Fruit fly (Drosophila melanogaster) whole organism, wandering third instar larva: ENCODE results near the gene Nf-YA.
A peak's percentile ranks its signal among the peaks of the same experiment; 100 is the strongest.

Experiments used
- Abd-B ChIP-seq: fragments of >200 bp; optimal IDR thresholded peaks from 2 replicates; lab custom pipeline; 2017; ENCODE audit warnings: missing biosample characterization, missing genetic modification characterization
- CG32264 ChIP-seq: fragments of 200-800 bp; sonication (Bioruptor generic); optimal IDR thresholded peaks from 2 replicates; lab custom pipeline; 2016; ENCODE audit warnings: missing biosample characterization, missing genetic modification characterization
- CG9705 ChIP-seq: fragments of 200-800 bp; sonication (Bioruptor generic); optimal IDR thresholded peaks from 2 replicates; lab custom pipeline; 2018; ENCODE audit warnings: missing biosample characterization, mild to moderate bottlenecking, missing genetic modification characterization
- CrebA ChIP-seq: fragments of 200-800 bp; sonication (Bioruptor generic); optimal IDR thresholded peaks from 2 replicates; lab custom pipeline; 2016; ENCODE audit warnings: missing biosample characterization, mild to moderate bottlenecking, missing genetic modification characterization, borderline replicate concordance
- Dfd ChIP-seq: fragments of >200 bp; optimal IDR thresholded peaks from 2 replicates; lab custom pipeline; 2017; ENCODE audit warnings: missing biosample characterization, missing genetic modification characterization
- Dif ChIP-seq: fragments of 200-275, 200-300 bp; sonication (Bioruptor generic); optimal IDR thresholded peaks from 2 replicates; lab custom pipeline; 2018; ENCODE audit warnings: missing biosample characterization, missing genetic modification characterization; ENCODE audit not compliant: partially characterized antibody
- Hnf4 ChIP-seq: fragments of 200-800 bp; sonication (Bioruptor generic); optimal IDR thresholded peaks from 2 replicates; lab custom pipeline; 2016; ENCODE audit warnings: missing biosample characterization, mild to moderate bottlenecking, missing genetic modification characterization
- Hr83 ChIP-seq: fragments of 200-300 bp; sonication (Bioruptor generic); optimal IDR thresholded peaks from 2 replicates; lab custom pipeline; 2016; ENCODE audit warnings: missing biosample characterization, mild to moderate bottlenecking, missing genetic modification characterization, moderate library complexity; ENCODE audit not compliant: poor library complexity, severe bottlenecking
- Jra ChIP-seq: sonication (Bioruptor generic); optimal IDR thresholded peaks from 2 replicates; lab custom pipeline; 2016; ENCODE audit warnings: missing biosample characterization, missing genetic modification characterization
- Mio ChIP-seq: sonication (Bioruptor generic); optimal IDR thresholded peaks from 2 replicates; lab custom pipeline; 2016; ENCODE audit warnings: missing biosample characterization, missing genetic modification characterization
- Myc ChIP-seq: fragments of >200 bp; optimal IDR thresholded peaks from 2 replicates; lab custom pipeline; 2017
- N ChIP-seq: fragments of >200 bp; optimal IDR thresholded peaks from 2 replicates; lab custom pipeline; 2018; ENCODE audit warnings: missing biosample characterization, missing external identifiers, missing genetic modification characterization
- OdsH ChIP-seq: fragments of 200-800 bp; sonication (Bioruptor generic); optimal IDR thresholded peaks from 2 replicates; lab custom pipeline; 2016; ENCODE audit warnings: missing biosample characterization, mild to moderate bottlenecking, missing genetic modification characterization
- Rel ChIP-seq, 2 experiments: fragments of 200-800 bp; sonication (Bioruptor generic) in 1 of 2; optimal IDR thresholded peaks; 2 replicates in 1 of 2; 3 replicates in 1 of 2; lab custom pipeline; 2016 to 2019; ENCODE audit warnings: mild to moderate bottlenecking in 2 of 2, missing biosample characterization in 2 of 2, missing genetic modification characterization in 2 of 2, moderate library complexity in 1 of 2
- Sp1 ChIP-seq: fragments of 200-800 bp; sonication (Bioruptor generic); optimal IDR thresholded peaks from 3 replicates; lab custom pipeline; 2019; ENCODE audit warnings: missing biosample characterization, mild to moderate bottlenecking, missing genetic modification characterization, moderate library complexity
- br ChIP-seq: fragments of 200-800 bp; sonication (Bioruptor generic); optimal IDR thresholded peaks from 2 replicates; lab custom pipeline; 2016; ENCODE audit warnings: missing biosample characterization, missing genetic modification characterization
- brk ChIP-seq: fragments of 200-800 bp; sonication (Bioruptor generic); optimal IDR thresholded peaks from 2 replicates; lab custom pipeline; 2016; ENCODE audit warnings: missing biosample characterization, mild to moderate bottlenecking, missing genetic modification characterization
- dl ChIP-seq, 2 experiments: fragments of 175-275, 200-275 bp in 1 of 2; fragments of 200-275 bp in 1 of 2; sonication (Bioruptor generic); optimal IDR thresholded peaks; lab custom pipeline; 2018; ENCODE audit warnings: mild to moderate bottlenecking in 2 of 2, missing biosample characterization in 2 of 2, missing genetic modification characterization in 2 of 2, moderate library complexity in 2 of 2; ENCODE audit not compliant: partially characterized antibody in 2 of 2, insufficient read depth in 1 of 2
- dmrt93B ChIP-seq: fragments of 200-800 bp; sonication (Bioruptor generic); optimal IDR thresholded peaks from 2 replicates; lab custom pipeline; 2018; ENCODE audit warnings: missing biosample characterization, mild to moderate bottlenecking, missing genetic modification characterization
- dsf ChIP-seq: sonication (Bioruptor generic); optimal IDR thresholded peaks from 2 replicates; lab custom pipeline; 2016; ENCODE audit warnings: missing biosample characterization, missing genetic modification characterization, borderline replicate concordance
- ey ChIP-seq: fragments of 200-800 bp; sonication (Bioruptor generic); optimal IDR thresholded peaks from 2 replicates; lab custom pipeline; 2016; ENCODE audit warnings: missing biosample characterization, missing genetic modification characterization
- foxo ChIP-seq, 2 experiments: fragments of 200-800 bp; sonication (Bioruptor generic); optimal IDR thresholded peaks; 2 replicates in 1 of 2; 3 replicates in 1 of 2; lab custom pipeline; 2016 to 2017; ENCODE audit warnings: missing biosample characterization in 2 of 2, missing genetic modification characterization in 2 of 2
- fru ChIP-seq: fragments of 200-800 bp; sonication (Bioruptor generic); optimal IDR thresholded peaks from 3 replicates; lab custom pipeline; 2016; ENCODE audit warnings: missing biosample characterization, mild to moderate bottlenecking, missing genetic modification characterization
- h ChIP-seq: fragments of 200-800 bp; sonication (Bioruptor generic); optimal IDR thresholded peaks from 3 replicates; lab custom pipeline; 2016; ENCODE audit warnings: missing biosample characterization, mild to moderate bottlenecking, missing genetic modification characterization
- jim ChIP-seq: fragments of 175-275, 200-325 bp; sonication (Bioruptor generic); optimal IDR thresholded peaks from 2 replicates; lab custom pipeline; 2016; ENCODE audit warnings: missing biosample characterization, mild to moderate bottlenecking, missing genetic modification characterization
- lola ChIP-seq: fragments of >200 bp; optimal IDR thresholded peaks from 2 replicates; lab custom pipeline; 2017; ENCODE audit warnings: missing biosample characterization, missing genetic modification characterization
- pan ChIP-seq: fragments of >200 bp; optimal IDR thresholded peaks from 2 replicates; lab custom pipeline; 2017
- psq ChIP-seq: fragments of 200-800 bp; sonication (Bioruptor generic); optimal IDR thresholded peaks from 3 replicates; lab custom pipeline; 2017; ENCODE audit warnings: missing biosample characterization, mild to moderate bottlenecking, missing genetic modification characterization, moderate library complexity
- rgr ChIP-seq: fragments of 200-800 bp; sonication (Bioruptor generic); optimal IDR thresholded peaks from 3 replicates; lab custom pipeline; 2016; ENCODE audit warnings: missing biosample characterization, mild to moderate bottlenecking, missing genetic modification characterization
- sage ChIP-seq: fragments of 200-800 bp; sonication (Bioruptor generic); optimal IDR thresholded peaks from 2 replicates; lab custom pipeline; 2016; ENCODE audit warnings: missing biosample characterization, mild to moderate bottlenecking, missing genetic modification characterization
- sv ChIP-seq: fragments of 200-800 bp; sonication (Bioruptor generic); optimal IDR thresholded peaks from 3 replicates; lab custom pipeline; 2016; ENCODE audit warnings: missing biosample characterization, missing genetic modification characterization
- tai ChIP-seq: sonication (Bioruptor generic); optimal IDR thresholded peaks from 2 replicates; lab custom pipeline; 2016; ENCODE audit warnings: missing biosample characterization, missing genetic modification characterization
- woc ChIP-seq: sonication (Bioruptor generic); optimal IDR thresholded peaks from 2 replicates; lab custom pipeline; 2016; ENCODE audit warnings: missing biosample characterization, mild to moderate bottlenecking, missing genetic modification characterization

The Nf-YA gene

dm6 chr3L:9401354-9402156 lies 40.5 kb downstream of the Nf-YA start:
- TF ChIP-seq psq (peak; percentile 57), dl (GFP tag; optimal IDR thresholded peaks at IDR 0.05; lab: Kevin White, UChicago; ENCODE audit: insufficient read depth in 1 of 2, partially characterized antibody in 2 of 2) (peak; percentile 66 to 89), fru (GFP tag; lab: Kevin White, UChicago) (peak; percentile 73), Dif (peak; percentile 92), Jra (GFP tag; lab: Kevin White, UChicago) (peak; percentile 16), sage (GFP tag; lab: Kevin White, UChicago) (peak; percentile 17), woc (GFP tag; lab: Kevin White, UChicago) (no peak), CG32264 (GFP tag; lab: Kevin White, UChicago) (no peak), CrebA (GFP tag; lab: Kevin White, UChicago) (peak; percentile 66)

DNA sequence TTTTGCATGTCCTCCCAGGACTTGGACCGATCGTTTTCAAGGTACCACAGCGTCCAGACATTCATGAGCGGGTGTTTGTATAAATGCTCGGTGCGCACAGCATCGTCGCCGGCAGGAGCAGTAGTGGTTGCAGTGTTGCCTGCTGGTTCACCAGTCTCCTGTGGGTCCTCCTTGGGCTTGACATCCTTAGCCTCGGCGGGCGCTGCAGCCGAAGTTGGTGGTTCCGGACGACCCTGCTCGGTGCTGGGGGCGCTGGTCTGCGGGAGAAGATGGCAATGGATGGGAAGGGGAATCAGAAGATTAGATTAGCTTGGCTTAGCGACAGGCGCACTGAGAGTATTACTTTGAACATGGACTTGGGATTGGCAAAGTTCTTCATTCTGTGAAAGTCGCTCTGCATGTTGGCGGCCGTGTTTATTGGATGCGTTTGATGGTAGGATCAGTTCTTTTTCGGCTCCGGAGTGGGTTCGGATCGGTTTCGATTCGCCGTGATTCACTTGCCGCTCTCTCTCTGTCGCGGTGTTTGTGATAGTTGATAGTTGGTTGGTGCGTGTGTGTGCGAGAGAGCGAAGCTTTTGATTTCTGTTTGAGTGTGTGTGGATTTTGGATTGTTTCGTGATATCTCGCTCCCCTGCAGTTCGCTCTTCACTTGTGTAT lies 41.2 kb downstream of the Nf-YA start:
- TF ChIP-seq lola (GFP tag; lab: Kevin White, UChicago) (no peak), sv (no peak), fru (GFP tag; lab: Kevin White, UChicago) (no peak), tai (GFP tag; lab: Kevin White, UChicago) (no peak), Hr83 (GFP tag; lab: Kevin White, UChicago) (no peak), Abd-B (GFP tag; lab: Kevin White, UChicago) (no peak), OdsH (GFP tag; lab: Kevin White, UChicago) (no peak), br (GFP tag; lab: Kevin White, UChicago) (no peak), sage (GFP tag; lab: Kevin White, UChicago) (no peak)

DNA sequence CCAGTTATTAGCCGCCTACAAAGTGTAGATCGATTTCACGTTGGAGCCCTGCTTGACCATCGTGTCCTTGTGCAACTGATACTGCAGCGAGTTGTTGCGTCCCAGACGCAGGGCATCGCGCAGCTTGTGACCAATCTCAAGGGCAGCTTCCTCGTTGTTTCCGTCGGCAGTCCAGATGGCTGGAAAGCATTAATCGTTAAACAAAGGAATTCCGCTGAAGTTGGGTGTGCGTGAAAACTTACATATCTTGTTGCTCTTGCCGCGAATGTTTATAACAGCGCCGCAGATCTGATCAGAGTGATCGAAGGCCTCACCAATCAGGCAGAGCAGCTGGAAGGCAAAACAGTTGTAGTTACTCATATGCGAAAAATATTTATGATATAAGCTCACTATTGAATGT lies 42.2 kb downstream of the Nf-YA start:
- TF ChIP-seq Hnf4 (GFP tag; lab: Kevin White, UChicago) (no peak), Jra (GFP tag; lab: Kevin White, UChicago) (no peak), Abd-B (GFP tag; lab: Kevin White, UChicago) (no peak), br (GFP tag; lab: Kevin White, UChicago) (no peak), ey (GFP tag; lab: Kevin White, UChicago) (no peak), tai (GFP tag; lab: Kevin White, UChicago) (no peak), foxo (GFP tag; optimal IDR thresholded peaks at IDR 0.05; lab: Kevin White, UChicago) (no peak), CG9705 (GFP tag; lab: Kevin White, UChicago) (no peak), pan (no peak), Dif (no peak), Dfd (GFP tag; lab: Kevin White, UChicago) (no peak), Sp1 (GFP tag; lab: Kevin White, UChicago) (no peak), dl (GFP tag; optimal IDR thresholded peaks at IDR 0.05; lab: Kevin White, UChicago; ENCODE audit: insufficient read depth in 1 of 2, partially characterized antibody in 2 of 2) (no peak), brk (GFP tag; lab: Kevin White, UChicago) (no peak), Rel (GFP tag; optimal IDR thresholded peaks at IDR 0.05; lab: Kevin White, UChicago) (no peak), Rel (tag; optimal IDR thresholded peaks at IDR 0.05; lab: Kevin White, UChicago) (no peak), sage (GFP tag; lab: Kevin White, UChicago) (no peak), psq (no peak), dmrt93B (GFP tag; lab: Kevin White, UChicago) (no peak), woc (GFP tag; lab: Kevin White, UChicago) (no peak), Myc (no peak)

dm6 chr3L:9399013-9399750 lies 42.9 kb downstream of the Nf-YA start, which contains the start of gene CG4080:
Gene CG4080, minus strand, starts transcription at chr3L:9399227.
- TF ChIP-seq Hnf4 (GFP tag; lab: Kevin White, UChicago) (peak; percentile 76), CG32264 (GFP tag; lab: Kevin White, UChicago) (peak; percentile 23), psq (peak; percentile 15), pan (no peak), tai (GFP tag; lab: Kevin White, UChicago) (peak; percentile 52), Sp1 (GFP tag; lab: Kevin White, UChicago) (peak; percentile 50), br (GFP tag; lab: Kevin White, UChicago) (peak; percentile 15), Rel (GFP tag; optimal IDR thresholded peaks at IDR 0.05; lab: Kevin White, UChicago) (no peak), Rel (tag; optimal IDR thresholded peaks at IDR 0.05; lab: Kevin White, UChicago) (peak; percentile 23), OdsH (GFP tag; lab: Kevin White, UChicago) (peak; percentile 15), CG9705 (GFP tag; lab: Kevin White, UChicago) (no peak), fru (GFP tag; lab: Kevin White, UChicago) (peak; percentile 33), dl (GFP tag; optimal IDR thresholded peaks at IDR 0.05; lab: Kevin White, UChicago; ENCODE audit: insufficient read depth in 1 of 2, partially characterized antibody in 2 of 2) (no peak), h (GFP tag; lab: Kevin White, UChicago) (peak; percentile 36), sv (peak; percentile 24), rgr (GFP tag; lab: Kevin White, UChicago) (peak; percentile 40), jim (GFP tag; lab: Kevin White, UChicago) (no peak), N (GFP tag; lab: Kevin White, UChicago) (no peak), brk (GFP tag; lab: Kevin White, UChicago) (peak; percentile 34), Mio (GFP tag; lab: Kevin White, UChicago) (no peak), dsf (GFP tag; lab: Kevin White, UChicago) (peak; percentile 2), woc (GFP tag; lab: Kevin White, UChicago) (peak; percentile 1), Hr83 (GFP tag; lab: Kevin White, UChicago) (peak; percentile 25), CrebA (GFP tag; lab: Kevin White, UChicago) (no peak)
